Worm (Caenorhabditis elegans): ENCODE data around the gene F32G8.3.
A peak's percentile ranks its signal among the peaks of the same experiment; 100 is the strongest.

Gene F32G8.3

DNA sequence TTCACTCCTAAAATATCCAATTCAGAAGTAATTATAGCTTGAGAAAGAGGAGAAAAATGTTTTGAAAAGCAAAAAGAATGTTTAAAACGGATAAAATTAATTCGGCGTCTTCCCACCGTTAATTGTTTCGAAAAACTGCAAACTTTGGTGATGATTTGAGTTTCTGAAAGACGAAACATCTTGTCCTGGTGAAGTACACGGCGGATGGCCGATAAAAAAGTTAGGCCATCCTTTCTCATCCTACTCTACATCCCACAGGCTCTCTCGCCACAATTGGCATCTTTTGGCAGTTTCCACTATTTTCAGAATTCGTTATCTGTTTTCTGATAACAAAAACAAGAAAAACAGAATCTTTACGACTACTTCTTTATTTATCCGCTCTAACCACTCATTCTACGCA lies 29.2 kb downstream of the F32G8.3 start, which contains the start of the genes C35A5.8 and hda-11:
C35A5.8 (minus strand) TSS at position 7 of the 400 bp plus-strand sequence.
hda-11 (plus strand) TSS at position 283 of the 400 bp plus-strand sequence.
- TF ChIP-seq ZK185.1 (tag; optimal IDR thresholded peaks at IDR 0.05; ENCODE audit: poor library complexity, severe bottlenecking) (peak; percentile 93), nhr-80 (tag; optimal IDR thresholded peaks at IDR 0.05) (peak; percentile 36), fkh-3 (tag; optimal IDR thresholded peaks at IDR 0.05) (no peak), mel-28 (tag; optimal IDR thresholded peaks at IDR 0.05; ENCODE audit: borderline replicate concordance) (no peak), gei-17 (GFP tag; optimal IDR thresholded peaks at IDR 0.05) (no peak), bed-1 (GFP tag; IDR thresholded peaks at IDR 0.05) (no peak), hlh-26 (GFP tag; conservative IDR thresholded peaks at IDR 0.05) (no peak), nfyb-1 (GFP tag; IDR thresholded peaks at IDR 0.05) (no peak), somi-1 (GFP tag; optimal IDR thresholded peaks at IDR 0.05) (no peak), ztf-6 (GFP tag; IDR thresholded peaks at IDR 0.05) (no peak), dpff-1 (tag; optimal IDR thresholded peaks at IDR 0.05) (no peak), sdz-38 (tag; optimal IDR thresholded peaks at IDR 0.05) (peak; percentile 23), F10E7.11 (tag; optimal IDR thresholded peaks at IDR 0.05) (no peak), chd-7 (tag; optimal IDR thresholded peaks at IDR 0.05) (no peak), akir-1 (GFP tag; optimal IDR thresholded peaks at IDR 0.05) (no peak), madf-3 (GFP tag; IDR thresholded peaks at IDR 0.05) (peak; percentile 76; the same call in 1 of the 2 replicates), lir-1 (GFP tag; conservative IDR thresholded peaks at IDR 0.05) (peak; percentile 75), ekl-4 (GFP tag; IDR thresholded peaks at IDR 0.05) (no peak), let-526 (GFP tag; IDR thresholded peaks at IDR 0.05) (peak; percentile 40; the same call in 1 of the 2 replicates), K12H6.12 (tag; optimal IDR thresholded peaks at IDR 0.05) (peak; percentile 38), nhr-179 (tag; optimal IDR thresholded peaks at IDR 0.05) (no peak), hlh-12 (tag; optimal IDR thresholded peaks at IDR 0.05) (no peak), F55B11.4 (tag; optimal IDR thresholded peaks at IDR 0.05; ENCODE audit: borderline replicate concordance, insufficient read depth) (no peak), tbp1 (GFP tag; optimal IDR thresholded peaks at IDR 0.05) (no peak), unc-62 (GFP tag; optimal IDR thresholded peaks at IDR 0.05) (no peak), F39B2.1 (GFP tag; IDR thresholded peaks at IDR 0.05) (no peak), snpc-1.3 (tag; optimal IDR thresholded peaks at IDR 0.05; ENCODE audit: insufficient read depth) (no peak), lin-40 (tag; optimal IDR thresholded peaks at IDR 0.05) (peak; percentile 57), ceh-58 (GFP tag; IDR thresholded peaks at IDR 0.05) (no peak), egl-18 (GFP tag; IDR thresholded peaks at IDR 0.05) (no peak), B0336.3 (GFP tag; IDR thresholded peaks at IDR 0.05) (no peak), repo-1 (tag; optimal IDR thresholded peaks at IDR 0.05) (no peak), madf-6 (GFP tag; IDR thresholded peaks at IDR 0.05) (peak; percentile 67), ztf-22 (GFP tag; optimal IDR thresholded peaks at IDR 0.05) (no peak), snpc-3.4 (tag; optimal IDR thresholded peaks at IDR 0.05) (no peak), ama-1 (optimal IDR thresholded peaks at IDR 0.05) (no peak), ama-1 (GFP tag; optimal IDR thresholded peaks at IDR 0.05) (no peak), ccch-3 (GFP tag; optimal IDR thresholded peaks at IDR 0.05) (peak; percentile 43), lag-1 (GFP tag; IDR thresholded peaks at IDR 0.05) (no peak), hrde-1 (tag; optimal IDR thresholded peaks at IDR 0.05; ENCODE audit: borderline replicate concordance) (no peak), atf-7 (tag; optimal IDR thresholded peaks at IDR 0.05) (peak; percentile 36), lin-54 (GFP tag; optimal IDR thresholded peaks at IDR 0.05) (peak; percentile 42), hmg-20 (GFP tag; IDR thresholded peaks at IDR 0.05) (0 out of 2 replicates have a peak, but pooled peaks have one; percentile 7), T26A5.8 (tag; optimal IDR thresholded peaks at IDR 0.05) (no peak), aptf-3 (GFP tag; IDR thresholded peaks at IDR 0.05) (no peak), D2030.7 (GFP tag; IDR thresholded peaks at IDR 0.05) (peak; percentile 67), athp-1 (tag; optimal IDR thresholded peaks at IDR 0.05) (no peak), B0035.1 (tag; optimal IDR thresholded peaks at IDR 0.05) (no peak), lin-26 (GFP tag; IDR thresholded peaks at IDR 0.05) (no peak), lsl-1 (GFP tag; optimal IDR thresholded peaks at IDR 0.05) (peak; percentile 46)
